Worm (Caenorhabditis elegans) whole organism, L3 larva: ENCODE results near the gene ZC132.3.

Experiments used
- R02D3.7 ChIP-seq: fragments of 150-350 bp; optimal IDR thresholded peaks from 2 replicates; lab custom pipeline; 2014; ENCODE audit warnings: missing biosample characterization, missing genetic modification characterization
- ZK546.5 ChIP-seq: sonication (generic microtip); optimal IDR thresholded peaks from 2 replicates; lab custom pipeline; 2017; ENCODE audit warnings: missing biosample characterization, missing genetic modification characterization
- aly-2 ChIP-seq: fragments of 150-350 bp; optimal IDR thresholded peaks from 2 replicates; lab custom pipeline; 2014; ENCODE audit warnings: missing biosample characterization, missing genetic modification characterization
- ama-1 ChIP-seq: fragments of 150-350 bp; optimal IDR thresholded peaks from 2 replicates; lab custom pipeline; 2018
- ceh-16 ChIP-seq: sonication (generic microtip); optimal IDR thresholded peaks from 2 replicates; lab custom pipeline; 2017; ENCODE audit warnings: missing biosample characterization, missing genetic modification characterization
- ceh-28 ChIP-seq: fragments of 150-350 bp; optimal IDR thresholded peaks from 2 replicates; lab custom pipeline; 2014; ENCODE audit warnings: missing biosample characterization, missing genetic modification reagents, missing genetic modification characterization
- ceh-82 ChIP-seq: fragments of 150-350 bp; optimal IDR thresholded peaks from 2 replicates; lab custom pipeline; 2014; ENCODE audit warnings: missing biosample characterization, missing genetic modification characterization
- ceh-9 ChIP-seq: sonication (generic microtip); optimal IDR thresholded peaks from 2 replicates; lab custom pipeline; 2018; ENCODE audit warnings: missing biosample characterization, missing genetic modification characterization
- daf-12 ChIP-seq: fragments of 150-350 bp; optimal IDR thresholded peaks from 2 replicates; lab custom pipeline; 2014; ENCODE audit warnings: missing biosample characterization, missing genetic modification reagents, missing genetic modification characterization
- egl-27 ChIP-seq: sonication (generic microtip); optimal IDR thresholded peaks from 4 replicates; lab custom pipeline; 2017; ENCODE audit warnings: missing biosample characterization, missing genetic modification reagents, missing genetic modification characterization
- egl-5 ChIP-seq: fragments of 150-350 bp; optimal IDR thresholded peaks from 2 replicates; lab custom pipeline; 2017; ENCODE audit warnings: missing biosample characterization, missing genetic modification reagents, missing genetic modification characterization, inconsistent platforms
- elt-1 ChIP-seq: fragments of 150-350 bp; optimal IDR thresholded peaks from 2 replicates; lab custom pipeline; 2014; ENCODE audit warnings: missing biosample characterization, missing genetic modification characterization
- elt-2 ChIP-seq: sonication (generic microtip); optimal IDR thresholded peaks from 2 replicates; lab custom pipeline; 2016; ENCODE audit warnings: missing genetic modification reagents, mild to moderate bottlenecking, missing genetic modification characterization, missing compliant biosample characterization
- elt-3 ChIP-seq, 3 experiments: fragments of 150-350 bp in 1 of 3; sonication (generic microtip) in 2 of 3; optimal IDR thresholded peaks; 2 replicates in 2 of 3; 4 replicates in 1 of 3; lab custom pipeline; 2014 to 2017; ENCODE audit warnings: missing biosample characterization in 3 of 3, missing genetic modification characterization in 3 of 3
- eor-1 ChIP-seq, 2 experiments: fragments of 150-350 bp; optimal IDR thresholded peaks; 2 replicates each; lab custom pipeline; 2014 to 2018; ENCODE audit warnings: missing biosample characterization in 2 of 2, missing genetic modification characterization in 2 of 2
- fkh-10 ChIP-seq: sonication (generic microtip); optimal IDR thresholded peaks from 2 replicates; lab custom pipeline; 2017; ENCODE audit warnings: missing biosample characterization, missing genetic modification reagents, missing genetic modification characterization
- fkh-2 ChIP-seq: fragments of 150-350 bp; optimal IDR thresholded peaks from 2 replicates; lab custom pipeline; 2014; ENCODE audit warnings: missing biosample characterization, missing genetic modification reagents, missing genetic modification characterization
- fos-1 ChIP-seq: fragments of 150-350 bp; optimal IDR thresholded peaks from 2 replicates; lab custom pipeline; 2014; ENCODE audit warnings: missing biosample characterization, missing genetic modification characterization
- hmg-11 ChIP-seq: sonication (generic microtip); optimal IDR thresholded peaks from 2 replicates; lab custom pipeline; 2016; ENCODE audit warnings: missing genetic modification characterization, missing compliant biosample characterization
- jun-1 ChIP-seq: fragments of 150-350 bp; optimal IDR thresholded peaks from 2 replicates; lab custom pipeline; 2014; ENCODE audit warnings: missing biosample characterization, missing genetic modification reagents, missing genetic modification characterization
- lin-15B ChIP-seq: fragments of 150-350 bp; optimal IDR thresholded peaks from 2 replicates; lab custom pipeline; 2014; ENCODE audit warnings: missing biosample characterization, missing genetic modification characterization
- lin-39 ChIP-seq: fragments of 150-350 bp; optimal IDR thresholded peaks from 2 replicates; lab custom pipeline; 2018; ENCODE audit warnings: missing biosample characterization, missing genetic modification reagents, missing genetic modification characterization
- lsy-12 ChIP-seq: sonication (generic microtip); optimal IDR thresholded peaks from 2 replicates; lab custom pipeline; 2016; ENCODE audit warnings: mild to moderate bottlenecking, missing genetic modification characterization, missing compliant biosample characterization
- mdl-1 ChIP-seq: fragments of 150-350 bp; optimal IDR thresholded peaks from 2 replicates; lab custom pipeline; 2014; ENCODE audit warnings: missing biosample characterization, missing genetic modification characterization
- mml-1 ChIP-seq: fragments of 150-350 bp; sonication (generic microtip); optimal IDR thresholded peaks from 3 replicates; lab custom pipeline; 2014; ENCODE audit warnings: missing biosample characterization, missing genetic modification characterization
- nfya-1 ChIP-seq: sonication (generic microtip); optimal IDR thresholded peaks from 2 replicates; lab custom pipeline; 2017; ENCODE audit warnings: missing genetic modification characterization, mild to moderate bottlenecking, missing compliant biosample characterization, antibody characterized with exemption, moderate library complexity; ENCODE audit not compliant: insufficient read depth
- nhr-11 ChIP-seq: fragments of 150-350 bp; optimal IDR thresholded peaks from 2 replicates; lab custom pipeline; 2014; ENCODE audit warnings: missing biosample characterization, missing genetic modification characterization
- nhr-12 ChIP-seq: fragments of 150-350 bp; optimal IDR thresholded peaks from 2 replicates; lab custom pipeline; 2014; ENCODE audit warnings: missing biosample characterization, missing genetic modification characterization
- nhr-23 ChIP-seq: fragments of 150-350 bp; optimal IDR thresholded peaks from 2 replicates; lab custom pipeline; 2014; ENCODE audit warnings: missing biosample characterization, missing genetic modification reagents, missing genetic modification characterization
- nhr-237 ChIP-seq: fragments of 150-350 bp; optimal IDR thresholded peaks from 2 replicates; lab custom pipeline; 2014; ENCODE audit warnings: missing biosample characterization, missing genetic modification characterization
- nhr-25 ChIP-seq: sonication (generic microtip); optimal IDR thresholded peaks from 2 replicates; lab custom pipeline; 2017; ENCODE audit warnings: missing biosample characterization, missing genetic modification characterization
- nhr-28 ChIP-seq: fragments of 150-350 bp; optimal IDR thresholded peaks from 2 replicates; lab custom pipeline; 2014; ENCODE audit warnings: missing biosample characterization, missing genetic modification characterization
- nhr-43 ChIP-seq: sonication (generic microtip); optimal IDR thresholded peaks from 2 replicates; lab custom pipeline; 2016; ENCODE audit warnings: mild to moderate bottlenecking, missing genetic modification characterization, missing compliant biosample characterization; ENCODE audit not compliant: poor library complexity, severe bottlenecking
- nhr-67 ChIP-seq: fragments of 150-350 bp; optimal IDR thresholded peaks from 2 replicates; lab custom pipeline; 2014; ENCODE audit warnings: missing biosample characterization, missing genetic modification characterization
- nhr-76 ChIP-seq: fragments of 150-350 bp; sonication (generic microtip); optimal IDR thresholded peaks from 5 replicates; lab custom pipeline; 2014; ENCODE audit warnings: missing biosample characterization, missing genetic modification characterization
- nhr-77 ChIP-seq: fragments of 150-350 bp; optimal IDR thresholded peaks from 2 replicates; lab custom pipeline; 2014; ENCODE audit warnings: missing biosample characterization, missing genetic modification characterization
- pha-4 ChIP-seq: fragments of 150-350 bp; optimal IDR thresholded peaks from 2 replicates; lab custom pipeline; 2014; ENCODE audit warnings: missing biosample characterization, missing genetic modification reagents, missing genetic modification characterization
- pqm-1 ChIP-seq: fragments of 150-350 bp; optimal IDR thresholded peaks from 2 replicates; lab custom pipeline; 2017; ENCODE audit warnings: missing biosample characterization, missing genetic modification characterization, inconsistent platforms
- sea-2 ChIP-seq: fragments of 150-350 bp; sonication (generic microtip); optimal IDR thresholded peaks from 4 replicates; lab custom pipeline; 2014; ENCODE audit warnings: missing biosample characterization, missing genetic modification reagents, missing genetic modification characterization
- skn-1 ChIP-seq: fragments of 150-350 bp; optimal IDR thresholded peaks from 2 replicates; lab custom pipeline; 2014; ENCODE audit warnings: missing biosample characterization, missing genetic modification characterization
- snpc-4 ChIP-seq: fragments of 150-350 bp; optimal IDR thresholded peaks from 2 replicates; lab custom pipeline; 2014; ENCODE audit warnings: missing biosample characterization, missing genetic modification characterization
- tbx-2 ChIP-seq: sonication (generic microtip); optimal IDR thresholded peaks from 2 replicates; lab custom pipeline; 2016; ENCODE audit warnings: mild to moderate bottlenecking, missing genetic modification characterization, missing compliant biosample characterization
- unc-39 ChIP-seq: sonication (generic microtip); optimal IDR thresholded peaks from 4 replicates; lab custom pipeline; 2017; ENCODE audit warnings: missing biosample characterization, missing genetic modification characterization
- unc-62 ChIP-seq: fragments of 150-350 bp; sonication (generic microtip); optimal IDR thresholded peaks from 4 replicates; lab custom pipeline; 2014; ENCODE audit warnings: missing biosample characterization, missing genetic modification reagents, missing genetic modification characterization
- zag-1 ChIP-seq: fragments of 150-350 bp; optimal IDR thresholded peaks from 2 replicates; lab custom pipeline; 2014; ENCODE audit warnings: missing biosample characterization, missing genetic modification characterization
- ztf-11 ChIP-seq: fragments of 150-350 bp; optimal IDR thresholded peaks from 2 replicates; lab custom pipeline; 2014; ENCODE audit warnings: missing biosample characterization, missing genetic modification characterization
- ztf-4 ChIP-seq: fragments of 150-350 bp; optimal IDR thresholded peaks from 2 replicates; lab custom pipeline; 2014; ENCODE audit warnings: missing biosample characterization, missing genetic modification characterization

The ZC132.3 gene

ce11 chrV:4299741-4300140, at the start of gene ZC132.3:
ZC132.3 (minus strand) TSS chrV:4299841.
- no peak for TF ChIP-seq nhr-11
- TF ChIP-seq nfya-1 (tag; lab: Kevin White, UChicago): no peak
- TF ChIP-seq jun-1 (tag; lab: Kevin White, UChicago): no peak
- TF ChIP-seq daf-12 (tag; lab: Kevin White, UChicago): no peak
- no peak for TF ChIP-seq R02D3.7 (tag; lab: Kevin White, UChicago)
- TF ChIP-seq nhr-12 (tag; lab: Kevin White, UChicago): no peak
- no peak for TF ChIP-seq ztf-4 (tag; lab: Kevin White, UChicago)
- no peak for TF ChIP-seq fkh-10 (GFP tag; lab: Kevin White, UChicago)
- no peak for TF ChIP-seq ceh-28 (tag; lab: Kevin White, UChicago)
- no peak for TF ChIP-seq mdl-1 (tag; lab: Kevin White, UChicago)
- TF ChIP-seq, all 47 proteins: peak for 0

- no peak for TF ChIP-seq egl-27 (tag; lab: Kevin White, UChicago)
- TF ChIP-seq lin-39: peak; percentile 27
- no peak for TF ChIP-seq jun-1 (tag; lab: Kevin White, UChicago)
- TF ChIP-seq nhr-23 (tag; lab: Kevin White, UChicago): peak; percentile 42
- TF ChIP-seq unc-62 (GFP tag; lab: Kevin White, UChicago): no peak
- TF ChIP-seq fkh-2 (tag; lab: Kevin White, UChicago): no peak
- no peak for TF ChIP-seq nhr-28 (tag; lab: Kevin White, UChicago)
- peak; percentile 32 for TF ChIP-seq ama-1
- TF ChIP-seq nfya-1 (tag; lab: Kevin White, UChicago): peak; percentile 78
- no peak for TF ChIP-seq elt-3 (tag; optimal IDR thresholded peaks at IDR 0.05; lab: Kevin White, UChicago)
- no peak for TF ChIP-seq pha-4 (tag; lab: Kevin White, UChicago)
- TF ChIP-seq lsy-12 (tag; lab: Kevin White, UChicago): no peak
- no peak for TF ChIP-seq tbx-2 (tag; lab: Kevin White, UChicago)
- TF ChIP-seq daf-12 (tag; lab: Kevin White, UChicago): no peak
- peak; percentile 1 for TF ChIP-seq snpc-4 (tag; lab: Kevin White, UChicago)
- TF ChIP-seq sea-2 (GFP tag; lab: Kevin White, UChicago): no peak
- TF ChIP-seq pqm-1 (tag; lab: Kevin White, UChicago): peak; percentile 21
- TF ChIP-seq ceh-16 (tag; lab: Kevin White, UChicago): no peak
- no peak for TF ChIP-seq nhr-76
- TF ChIP-seq R02D3.7 (tag; lab: Kevin White, UChicago): no peak
- no peak for TF ChIP-seq nhr-12 (tag; lab: Kevin White, UChicago)
- TF ChIP-seq zag-1 (tag; lab: Kevin White, UChicago): no peak
- TF ChIP-seq nhr-11: no peak
- TF ChIP-seq elt-2 (tag; lab: Kevin White, UChicago): peak; percentile 35
- no peak for TF ChIP-seq ceh-82 (tag; lab: Kevin White, UChicago)
- no peak for TF ChIP-seq ZK546.5 (tag; lab: Kevin White, UChicago)
- TF ChIP-seq lin-15B (tag; lab: Kevin White, UChicago): peak; percentile 75
- TF ChIP-seq eor-1 (tag; optimal IDR thresholded peaks at IDR 0.05; lab: Kevin White, UChicago): no peak
- no peak for TF ChIP-seq mdl-1 (tag; lab: Kevin White, UChicago)
- no peak for TF ChIP-seq fos-1
- TF ChIP-seq ceh-28 (tag; lab: Kevin White, UChicago): no peak
- no peak for TF ChIP-seq elt-1
- no peak for TF ChIP-seq nhr-77 (tag; lab: Kevin White, UChicago)
- no peak for TF ChIP-seq unc-39 (tag; lab: Kevin White, UChicago)
- no peak for TF ChIP-seq aly-2 (tag; lab: Kevin White, UChicago)
- TF ChIP-seq nhr-25 (tag; lab: Kevin White, UChicago): peak; percentile 68
- TF ChIP-seq ceh-9 (tag; lab: Kevin White, UChicago): no peak
- no peak for TF ChIP-seq skn-1 (tag; lab: Kevin White, UChicago)
- TF ChIP-seq mml-1 (tag; lab: Kevin White, UChicago): no peak
- TF ChIP-seq ztf-11 (tag; lab: Kevin White, UChicago): no peak
- no peak for TF ChIP-seq nhr-67 (tag; lab: Kevin White, UChicago)
- TF ChIP-seq fkh-10 (GFP tag; lab: Kevin White, UChicago): no peak
- no peak for TF ChIP-seq egl-5
- no peak for TF ChIP-seq nhr-237 (tag; lab: Kevin White, UChicago)
- peak; percentile 74 for TF ChIP-seq hmg-11 (tag; lab: Kevin White, UChicago)
- TF ChIP-seq nhr-43 (tag; lab: Kevin White, UChicago): no peak
- TF ChIP-seq ztf-4 (tag; lab: Kevin White, UChicago): no peak
- TF ChIP-seq, all 47 proteins: peak for 10
Measured at ce11 chrV:4346799-4347198, 47.2 kb upstream of the ZC132.3 start, which contains the start of gene mcm-7. mcm-7 (plus strand) TSS chrV:4347166.
